Fruit fly (Drosophila melanogaster) whole organism, prepupa: ENCODE data around the gene CSN8.
A peak's percentile ranks its signal among the peaks of the same experiment; 100 is the strongest.

Source experiments
- Blimp-1 ChIP-seq: fragments of 200-800 bp; sonication (Bioruptor generic); optimal IDR thresholded peaks from 3 replicates; lab custom pipeline; 2017; ENCODE audit warnings: missing biosample characterization, missing genetic modification characterization, mild to moderate bottlenecking, moderate library complexity, missing genetic modification reagents
- CG11294 ChIP-seq: fragments of 200-800 bp; sonication (Bioruptor generic); IDR thresholded peaks from 2 replicates; pipeline ENCODE4 v1.3.6; 2022; ENCODE audit warnings: missing biosample characterization, missing genetic modification characterization
- CG11762 ChIP-seq: fragments of 200-800 bp; sonication (Bioruptor generic); optimal IDR thresholded peaks from 3 replicates; lab custom pipeline; 2016; ENCODE audit warnings: missing biosample characterization, missing genetic modification characterization; ENCODE audit not compliant: insufficient read depth
- CG11902 ChIP-seq: fragments of 200-800 bp; sonication (Bioruptor generic); optimal IDR thresholded peaks from 3 replicates; lab custom pipeline; 2016; ENCODE audit warnings: missing biosample characterization, missing genetic modification characterization
- CG15336 ChIP-seq: fragments of 200-800 bp; sonication (Bioruptor generic); IDR thresholded peaks from 2 replicates; pipeline ENCODE4 v1.3.6; 2022; ENCODE audit warnings: missing biosample characterization, missing genetic modification characterization
- CG1621 ChIP-seq: fragments of 200-800 bp; sonication (Bioruptor generic); optimal IDR thresholded peaks from 3 replicates; lab custom pipeline; 2018; ENCODE audit warnings: missing biosample characterization, mild to moderate bottlenecking, missing genetic modification characterization
- CG16779 ChIP-seq: fragments of 200-800 bp; sonication (Bioruptor generic); optimal IDR thresholded peaks from 3 replicates; lab custom pipeline; 2017; ENCODE audit warnings: missing biosample characterization, mild to moderate bottlenecking, missing genetic modification characterization
- CG3032 ChIP-seq: fragments of 200-800 bp; optimal IDR thresholded peaks from 2 replicates; lab custom pipeline; 2019; ENCODE audit warnings: missing biosample characterization, mild to moderate bottlenecking, missing genetic modification characterization, moderate library complexity
- CG31627 ChIP-seq: fragments of 200-800 bp; sonication (Bioruptor generic); optimal IDR thresholded peaks from 3 replicates; lab custom pipeline; 2016; ENCODE audit warnings: missing biosample characterization, missing genetic modification characterization
- CG3919 ChIP-seq: fragments of 200-800 bp; sonication (Bioruptor generic); optimal IDR thresholded peaks from 3 replicates; lab custom pipeline; 2016; ENCODE audit warnings: missing biosample characterization, missing genetic modification characterization
- CG4318 ChIP-seq: fragments of 200-800 bp; sonication (Bioruptor generic); optimal IDR thresholded peaks from 3 replicates; lab custom pipeline; 2017; ENCODE audit warnings: missing biosample characterization, mild to moderate bottlenecking, missing genetic modification characterization
- CG6276 ChIP-seq: fragments of 200-800 bp; sonication (Bioruptor generic); optimal IDR thresholded peaks from 2 replicates; lab custom pipeline; 2017; ENCODE audit warnings: missing biosample characterization, mild to moderate bottlenecking, missing genetic modification characterization
- CG6792 ChIP-seq: fragments of 200-800 bp; sonication (Bioruptor generic); optimal IDR thresholded peaks from 3 replicates; lab custom pipeline; 2016; ENCODE audit warnings: missing biosample characterization, missing genetic modification characterization
- CG6808 ChIP-seq: fragments of 200-800 bp; sonication (Bioruptor generic); optimal IDR thresholded peaks from 3 replicates; lab custom pipeline; 2017; ENCODE audit warnings: missing biosample characterization, missing genetic modification characterization, mild to moderate bottlenecking, moderate library complexity, missing genetic modification reagents
- CG8319 ChIP-seq: fragments of 200-800 bp; sonication (Bioruptor generic); optimal IDR thresholded peaks from 3 replicates; lab custom pipeline; 2016; ENCODE audit warnings: missing biosample characterization, missing genetic modification characterization
- CG8632 ChIP-seq: fragments of 200-800 bp; sonication (Bioruptor generic); optimal IDR thresholded peaks from 3 replicates; lab custom pipeline; 2016; ENCODE audit warnings: missing biosample characterization, missing genetic modification characterization
- Eip75B ChIP-seq: fragments of 200-800 bp; sonication (Bioruptor generic); optimal IDR thresholded peaks from 3 replicates; lab custom pipeline; 2016; ENCODE audit warnings: missing biosample characterization, missing genetic modification characterization
- Eip78C ChIP-seq: fragments of 200-800 bp; sonication (Bioruptor generic); peaks from one replicate; lab custom pipeline; 2016; ENCODE audit warnings: missing biosample characterization, missing genetic modification characterization
- Eip93F ChIP-seq: fragments of 200-800 bp; sonication (Bioruptor generic); optimal IDR thresholded peaks from 2 replicates; lab custom pipeline; 2016; ENCODE audit warnings: missing biosample characterization, mild to moderate bottlenecking, missing genetic modification characterization
- Ets21C ChIP-seq: fragments of 200-800 bp; sonication (Bioruptor generic); optimal IDR thresholded peaks from 3 replicates; lab custom pipeline; 2016; ENCODE audit warnings: missing biosample characterization, missing genetic modification characterization
- Ets96B ChIP-seq: fragments of 200-800 bp; optimal IDR thresholded peaks from 2 replicates; lab custom pipeline; 2019; ENCODE audit warnings: missing biosample characterization, mild to moderate bottlenecking, missing genetic modification characterization, moderate library complexity
- Gug ChIP-seq: fragments of 200-800 bp; sonication (Bioruptor generic); IDR thresholded peaks from 2 replicates; pipeline ENCODE4 v1.3.6; 2022; ENCODE audit warnings: missing biosample characterization, missing genetic modification characterization
- Hr38 ChIP-seq: sonication (Bioruptor generic); optimal IDR thresholded peaks from 2 replicates; lab custom pipeline; 2016; ENCODE audit warnings: missing biosample characterization, missing genetic modification characterization
- Hr39 ChIP-seq: fragments of 200-800 bp; sonication (Bioruptor generic); optimal IDR thresholded peaks from 2 replicates; lab custom pipeline; 2016; ENCODE audit warnings: missing biosample characterization, missing genetic modification characterization
- Hr4 ChIP-seq: fragments of 200-800 bp; sonication (Bioruptor generic); optimal IDR thresholded peaks from 3 replicates; lab custom pipeline; 2016; ENCODE audit warnings: missing biosample characterization, missing genetic modification characterization
- Lpt ChIP-seq: fragments of 200-800 bp; sonication (Bioruptor generic); optimal IDR thresholded peaks from 3 replicates; lab custom pipeline; 2016; ENCODE audit warnings: missing biosample characterization, missing genetic modification characterization
- Met ChIP-seq: fragments of 200-800 bp; sonication (Bioruptor generic); optimal IDR thresholded peaks from 3 replicates; lab custom pipeline; 2016; ENCODE audit warnings: missing biosample characterization, missing genetic modification characterization
- Smox ChIP-seq: fragments of 200-800 bp; sonication (Bioruptor generic); optimal IDR thresholded peaks from 3 replicates; lab custom pipeline; 2016; ENCODE audit warnings: missing biosample characterization, missing genetic modification characterization
- Sox102F ChIP-seq: fragments of 200-800 bp; sonication (Bioruptor generic); optimal IDR thresholded peaks from 2 replicates; lab custom pipeline; 2016; ENCODE audit warnings: missing biosample characterization, mild to moderate bottlenecking, missing genetic modification characterization
- Sox14 ChIP-seq: fragments of 200-800 bp; sonication (Bioruptor generic); optimal IDR thresholded peaks from 3 replicates; lab custom pipeline; 2016; ENCODE audit warnings: missing biosample characterization, missing genetic modification characterization
- Sox15 ChIP-seq: fragments of 200-800 bp; sonication (Bioruptor generic); optimal IDR thresholded peaks from 3 replicates; lab custom pipeline; 2016; ENCODE audit warnings: missing biosample characterization, missing genetic modification characterization
- achi ChIP-seq: fragments of 200-800 bp; sonication (Bioruptor generic); optimal IDR thresholded peaks from 3 replicates; lab custom pipeline; 2016; ENCODE audit warnings: missing biosample characterization, missing genetic modification characterization
- acj6 ChIP-seq: fragments of 200-800 bp; sonication (Bioruptor generic); optimal IDR thresholded peaks from 3 replicates; lab custom pipeline; 2016; ENCODE audit warnings: missing biosample characterization, missing genetic modification characterization
- dsx ChIP-seq: fragments of 200-800 bp; optimal IDR thresholded peaks from 3 replicates; lab custom pipeline; 2019; ENCODE audit warnings: missing biosample characterization, mild to moderate bottlenecking, missing genetic modification characterization, moderate library complexity; ENCODE audit not compliant: poor library complexity, severe bottlenecking
- eg ChIP-seq: fragments of 200-800 bp; sonication (Bioruptor generic); IDR thresholded peaks from 3 replicates; pipeline ENCODE4 v1.3.6; 2022; ENCODE audit warnings: missing biosample characterization, missing genetic modification characterization
- esn ChIP-seq: fragments of 200-800 bp; sonication (Bioruptor generic); optimal IDR thresholded peaks from 2 replicates; lab custom pipeline; 2016; ENCODE audit warnings: missing biosample characterization, mild to moderate bottlenecking, missing genetic modification characterization, moderate library complexity
- fd59A ChIP-seq: fragments of 200-800 bp; sonication (Bioruptor generic); optimal IDR thresholded peaks from 2 replicates; lab custom pipeline; 2017; ENCODE audit warnings: missing biosample characterization, mild to moderate bottlenecking, missing genetic modification characterization, missing genetic modification reagents
- fd85E ChIP-seq: fragments of 200-800 bp; sonication (Bioruptor generic); optimal IDR thresholded peaks from 3 replicates; lab custom pipeline; 2016; ENCODE audit warnings: missing biosample characterization, missing genetic modification characterization
- fkh ChIP-seq: fragments of 200-800 bp; sonication (Bioruptor generic); optimal IDR thresholded peaks from 3 replicates; lab custom pipeline; 2017; ENCODE audit warnings: missing biosample characterization, mild to moderate bottlenecking, missing genetic modification characterization, moderate library complexity
- lz ChIP-seq: fragments of 200-800 bp; sonication (Bioruptor generic); optimal IDR thresholded peaks from 3 replicates; lab custom pipeline; 2016; ENCODE audit warnings: missing biosample characterization, missing genetic modification characterization
- net ChIP-seq: fragments of 200-800 bp; sonication (Bioruptor generic); optimal IDR thresholded peaks from 3 replicates; lab custom pipeline; 2016; ENCODE audit warnings: missing biosample characterization, missing genetic modification characterization
- salr ChIP-seq, 2 experiments: fragments of 200-800 bp; sonication (Bioruptor generic); optimal IDR thresholded peaks; 3 replicates each; lab custom pipeline; 2016 to 2018; ENCODE audit warnings: missing biosample characterization in 2 of 2, missing genetic modification characterization in 2 of 2, mild to moderate bottlenecking in 1 of 2
- ss ChIP-seq, 2 experiments: fragments of 200-800 bp; sonication (Bioruptor generic); optimal IDR thresholded peaks; 2 replicates in 1 of 2; 3 replicates in 1 of 2; lab custom pipeline; 2017 to 2018; ENCODE audit warnings: mild to moderate bottlenecking in 2 of 2, missing biosample characterization in 2 of 2, missing genetic modification characterization in 2 of 2, moderate library complexity in 1 of 2
- svp ChIP-seq: fragments of 200-800 bp; sonication (Bioruptor generic); peaks from one replicate; lab custom pipeline; 2016; ENCODE audit warnings: missing biosample characterization, missing genetic modification characterization
- topi ChIP-seq: fragments of 200-800 bp; sonication (Bioruptor generic); optimal IDR thresholded peaks from 3 replicates; lab custom pipeline; 2016; ENCODE audit warnings: missing biosample characterization, missing genetic modification characterization
- vri ChIP-seq: fragments of 200-800 bp; sonication (Bioruptor generic); optimal IDR thresholded peaks from 3 replicates; lab custom pipeline; 2016; ENCODE audit warnings: missing biosample characterization, mild to moderate bottlenecking, missing genetic modification characterization

Gene CSN8

dm6 chr2L:8372248-8372647, 7.6 kb downstream of the CSN8 start:
- no peak for TF ChIP-seq Lpt (GFP tag; lab: Kevin White, UChicago)
- TF ChIP-seq vri (GFP tag; lab: Kevin White, UChicago) = peak; percentile 6

dm6 chr2L:8374235-8374634, 9.6 kb downstream of the CSN8 start, which contains the start of gene Wdr82:
Gene Wdr82, plus strand, starts transcription at chr2L:8374461.
- TF ChIP-seq CG11902 (GFP tag; lab: Kevin White, UChicago) = no peak
- no peak for TF ChIP-seq CG8632 (GFP tag; lab: Kevin White, UChicago)
- TF ChIP-seq Sox15 = no peak
- TF ChIP-seq dsx (GFP tag; lab: Kevin White, UChicago) = peak; percentile 70
- peak; percentile 3 for TF ChIP-seq Eip78C (GFP tag; lab: Kevin White, UChicago)
- no peak for TF ChIP-seq Smox (GFP tag; lab: Kevin White, UChicago)
- TF ChIP-seq CG11762 (GFP tag; lab: Kevin White, UChicago) = no peak
- no peak for TF ChIP-seq CG8319
- TF ChIP-seq Eip75B (GFP tag; lab: Kevin White, UChicago) = no peak
- no peak for TF ChIP-seq CG6792 (GFP tag; lab: Kevin White, UChicago)
- TF ChIP-seq topi = no peak
- TF ChIP-seq CG15336 (GFP tag; lab: Robert Waterston, UW) = no peak
- TF ChIP-seq svp = peak; percentile 82
- no peak for TF ChIP-seq CG6808 (GFP tag; lab: Kevin White, UChicago)
- TF ChIP-seq Eip93F = no peak
- TF ChIP-seq CG11294 (GFP tag; lab: Robert Waterston, UW) = no peak
- TF ChIP-seq, all 60 proteins: peak for 3

- TF ChIP-seq Blimp-1 (GFP tag; lab: Kevin White, UChicago) (peak; percentile 98), ss (GFP tag; optimal IDR thresholded peaks at IDR 0.05; lab: Kevin White, UChicago) (peak; percentile 99 to 100), CG1621 (tag; lab: Kevin White, UChicago) (peak; percentile 98), net (GFP tag; lab: Kevin White, UChicago) (peak; percentile 99), dsx (GFP tag; lab: Kevin White, UChicago) (peak; percentile 99), CG16779 (tag; lab: Kevin White, UChicago) (peak; percentile 98), CG15336 (GFP tag; lab: Robert Waterston, UW) (peak; percentile 100), Sox14 (GFP tag; lab: Kevin White, UChicago) (peak; percentile 98), fd59A (GFP tag; lab: Kevin White, UChicago) (peak; percentile 98), Gug (GFP tag; lab: Robert Waterston, UW) (peak; percentile 99), fkh (peak; percentile 95), CG4318 (GFP tag; lab: Kevin White, UChicago) (peak; percentile 98), CG8319 (peak; percentile 99), fd85E (peak; percentile 97), Sox102F (GFP tag; lab: Kevin White, UChicago) (peak; percentile 99), lz (GFP tag; lab: Kevin White, UChicago) (peak; percentile 98), achi (GFP tag; lab: Kevin White, UChicago) (peak; percentile 99), Ets96B (tag; lab: Kevin White, UChicago) (peak; percentile 99), Met (GFP tag; lab: Kevin White, UChicago) (peak; percentile 99), topi (peak; percentile 99), Smox (GFP tag; lab: Kevin White, UChicago) (peak; percentile 99), CG3032 (tag; lab: Kevin White, UChicago) (peak; percentile 100), Ets21C (GFP tag; lab: Kevin White, UChicago) (peak; percentile 96), Hr38 (GFP tag; lab: Kevin White, UChicago) (peak; percentile 45), esn (GFP tag; lab: Kevin White, UChicago) (peak; percentile 99), Hr4 (GFP tag; lab: Kevin White, UChicago) (peak; percentile 99), vri (GFP tag; lab: Kevin White, UChicago) (peak; percentile 97), Hr39 (peak; percentile 97), salr (GFP tag; optimal IDR thresholded peaks at IDR 0.05; lab: Kevin White, UChicago) (peak; percentile 97 to 99), CG6808 (GFP tag; lab: Kevin White, UChicago) (peak; percentile 99), CG11294 (GFP tag; lab: Robert Waterston, UW) (peak; percentile 99), eg (GFP tag; lab: Robert Waterston, UW) (peak; percentile 100), CG3919 (GFP tag; lab: Kevin White, UChicago) (peak; percentile 100), acj6 (peak; percentile 100), Sox15 (peak; percentile 98), CG6276 (GFP tag; lab: Kevin White, UChicago) (peak; percentile 99), CG6792 (GFP tag; lab: Kevin White, UChicago) (peak; percentile 99), CG31627 (GFP tag; lab: Kevin White, UChicago) (peak; percentile 98)
Observed at dm6 chr2L:8376717-8377116, 12.1 kb downstream of the CSN8 start, which contains the start of the genes CG13390 and CG17294. Gene CG13390, minus strand, starts transcription at chr2L:8376797. Gene CG17294, plus strand, starts transcription at chr2L:8377035.
